Fruit fly (Drosophila melanogaster): ENCODE results near the gene rept.
A peak's percentile ranks its signal among the peaks of the same experiment; 100 is the strongest.

Gene rept

DNA sequence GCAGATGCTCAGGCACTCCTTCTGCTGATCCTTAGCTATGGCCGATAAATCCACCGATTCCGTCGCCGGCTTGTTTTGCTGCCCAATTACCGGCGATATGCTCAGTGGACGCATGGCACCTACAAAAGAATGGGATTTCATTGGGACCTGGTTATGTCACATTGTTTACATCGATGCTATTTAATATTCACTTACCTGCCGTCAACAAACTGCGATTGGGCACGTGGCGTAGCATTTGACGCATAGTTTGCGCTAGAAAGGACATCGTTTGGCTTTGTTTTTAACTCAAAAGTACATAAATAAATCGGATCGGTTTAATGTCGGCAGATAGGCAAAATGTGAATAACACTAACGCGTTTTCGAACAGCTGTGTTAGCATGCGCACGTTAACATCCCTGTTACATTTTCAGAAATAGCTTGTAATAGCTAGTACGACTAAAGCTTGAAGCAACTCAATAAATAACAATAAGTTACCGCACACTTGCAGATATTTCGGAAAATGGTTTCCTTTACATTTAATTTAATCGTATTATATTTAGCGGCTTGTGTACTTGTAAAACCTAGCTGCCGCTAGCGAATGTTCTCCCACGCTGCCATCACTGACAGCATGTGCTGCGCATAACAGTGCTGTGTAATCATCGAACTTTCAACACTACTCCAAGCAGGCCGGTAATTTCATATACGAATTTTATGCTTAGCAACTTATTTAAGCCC lies at the start of gene rept, which contains the start of gene mRpL21:
Gene rept (plus strand): TSS at position 626 of the 714 bp plus-strand sequence.
Gene mRpL21 (minus strand): TSS at position 347 of the 714 bp plus-strand sequence.
- TF ChIP-seq Hnf4 (GFP tag; optimal IDR thresholded peaks at IDR 0.05) (peak; percentile 75), usp (GFP tag; optimal IDR thresholded peaks at IDR 0.05) (no peak), CG32264 (GFP tag; optimal IDR thresholded peaks at IDR 0.05) (no peak), tai (GFP tag; optimal IDR thresholded peaks at IDR 0.05) (no peak), HLH106 (tag; optimal IDR thresholded peaks at IDR 0.05) (peak; percentile 62), woc (GFP tag; optimal IDR thresholded peaks at IDR 0.05) (peak; percentile 90), ey (GFP tag; optimal IDR thresholded peaks at IDR 0.05) (peak; percentile 64), lola (GFP tag; optimal IDR thresholded peaks at IDR 0.05) (no peak), dmrt93B (GFP tag; optimal IDR thresholded peaks at IDR 0.05) (no peak), OdsH (GFP tag; optimal IDR thresholded peaks at IDR 0.05) (peak; percentile 66), br (GFP tag; optimal IDR thresholded peaks at IDR 0.05) (peak; percentile 80), jim (GFP tag; optimal IDR thresholded peaks at IDR 0.05) (no peak), Vsx2 (GFP tag; optimal IDR thresholded peaks at IDR 0.05; ENCODE audit: partially characterized antibody) (no peak), Dif (GFP tag; optimal IDR thresholded peaks at IDR 0.05; ENCODE audit: partially characterized antibody) (no peak), psq (GFP tag; optimal IDR thresholded peaks at IDR 0.05) (peak; percentile 54), Sp1 (GFP tag; optimal IDR thresholded peaks at IDR 0.05) (no peak), Myc (optimal IDR thresholded peaks at IDR 0.05) (peak; percentile 98), N (GFP tag; optimal IDR thresholded peaks at IDR 0.05) (no peak), sv (GFP tag; optimal IDR thresholded peaks at IDR 0.05) (peak; percentile 57), dl (GFP tag; optimal IDR thresholded peaks at IDR 0.05; ENCODE audit: insufficient read depth in 1 of 2, partially characterized antibody in 2 of 2) (no peak), Jra (GFP tag; optimal IDR thresholded peaks at IDR 0.05) (peak; percentile 74), h (GFP tag; optimal IDR thresholded peaks at IDR 0.05) (peak; percentile 78), foxo (GFP tag; optimal IDR thresholded peaks at IDR 0.05) (peak in 1 of 2 experiments; percentile 72), Abd-B (GFP tag; optimal IDR thresholded peaks at IDR 0.05) (no peak), brk (GFP tag; optimal IDR thresholded peaks at IDR 0.05) (no peak), CrebA (GFP tag; optimal IDR thresholded peaks at IDR 0.05; ENCODE audit: borderline replicate concordance) (no peak), Dfd (GFP tag; optimal IDR thresholded peaks at IDR 0.05) (no peak), fru (GFP tag; optimal IDR thresholded peaks at IDR 0.05) (peak; percentile 66), Hr83 (GFP tag; optimal IDR thresholded peaks at IDR 0.05; ENCODE audit: poor library complexity, severe bottlenecking) (peak; percentile 36), Rel (GFP tag; optimal IDR thresholded peaks at IDR 0.05) (no peak), Rel (tag; optimal IDR thresholded peaks at IDR 0.05) (no peak), Hr78 (GFP tag; optimal IDR thresholded peaks at IDR 0.05) (no peak), GATAd (GFP tag; optimal IDR thresholded peaks at IDR 0.05) (no peak), CG9705 (GFP tag; optimal IDR thresholded peaks at IDR 0.05) (peak; percentile 1), dsf (GFP tag; optimal IDR thresholded peaks at IDR 0.05; ENCODE audit: borderline replicate concordance) (peak; percentile 45), sage (GFP tag; optimal IDR thresholded peaks at IDR 0.05) (no peak), rgr (GFP tag; optimal IDR thresholded peaks at IDR 0.05) (peak; percentile 77), Mio (GFP tag; optimal IDR thresholded peaks at IDR 0.05) (peak; percentile 30), pan (optimal IDR thresholded peaks at IDR 0.05) (no peak)

DNA sequence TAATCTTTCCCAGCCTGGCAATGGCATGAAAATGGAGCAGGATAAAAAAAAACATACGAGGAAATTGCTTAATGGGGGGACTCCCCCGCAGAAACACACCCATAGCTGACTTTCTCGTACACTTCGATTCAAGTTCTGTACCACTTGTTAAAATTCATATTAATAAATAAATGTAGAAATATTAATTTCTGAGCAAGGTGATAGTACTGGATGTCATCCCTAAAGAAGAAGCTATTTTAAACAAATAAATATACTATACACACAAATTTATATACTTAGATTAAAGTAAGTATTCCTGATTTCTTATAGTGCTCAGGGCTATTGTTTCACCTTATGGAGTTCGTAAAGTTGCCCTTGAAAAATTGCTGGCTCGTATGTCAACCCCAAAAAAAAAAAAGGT lies 49.4 kb upstream of the rept start:
- TF ChIP-seq jim (GFP tag; optimal IDR thresholded peaks at IDR 0.05) (no peak), sage (GFP tag; optimal IDR thresholded peaks at IDR 0.05) (no peak), Dif (GFP tag; optimal IDR thresholded peaks at IDR 0.05; ENCODE audit: partially characterized antibody) (no peak), tai (GFP tag; optimal IDR thresholded peaks at IDR 0.05) (no peak), Jra (GFP tag; optimal IDR thresholded peaks at IDR 0.05) (no peak), Rel (GFP tag; optimal IDR thresholded peaks at IDR 0.05) (no peak), Rel (tag; optimal IDR thresholded peaks at IDR 0.05) (no peak), N (GFP tag; optimal IDR thresholded peaks at IDR 0.05) (no peak), sv (GFP tag; optimal IDR thresholded peaks at IDR 0.05) (no peak), psq (GFP tag; optimal IDR thresholded peaks at IDR 0.05) (no peak), CrebA (GFP tag; optimal IDR thresholded peaks at IDR 0.05; ENCODE audit: borderline replicate concordance) (no peak), dl (GFP tag; optimal IDR thresholded peaks at IDR 0.05; ENCODE audit: insufficient read depth in 1 of 2, partially characterized antibody in 2 of 2) (no peak), rgr (GFP tag; optimal IDR thresholded peaks at IDR 0.05) (no peak), Mio (GFP tag; optimal IDR thresholded peaks at IDR 0.05) (no peak)
